Fruit fly (Drosophila melanogaster) whole organism, embryonic: Measurements from ENCODE around the gene Hacd1.
A peak's percentile ranks its signal among the peaks of the same experiment; 100 is the strongest.

Source experiments
- B-H1 ChIP-seq: fragments of 200-800 bp; sonication (Bioruptor generic); IDR thresholded peaks from 3 replicates; pipeline ENCODE4 v1.3.6; 2022; ENCODE audit warnings: missing biosample characterization, missing genetic modification characterization
- CG1024 ChIP-seq: fragments of 200-800 bp; sonication (Bioruptor generic); IDR thresholded peaks from 2 replicates; pipeline ENCODE4 v1.3.6; 2022; ENCODE audit warnings: missing biosample characterization, missing genetic modification characterization
- CG10979 ChIP-seq: fragments of 200-800 bp; sonication (Bioruptor generic); optimal IDR thresholded peaks from 2 replicates; lab custom pipeline; 2018; ENCODE audit warnings: missing biosample characterization, mild to moderate bottlenecking, missing genetic modification characterization, moderate library complexity
- CG11398 ChIP-seq: fragments of 200-800 bp; sonication (Bioruptor generic); optimal IDR thresholded peaks from 2 replicates; lab custom pipeline; 2016; ENCODE audit warnings: missing biosample characterization, missing genetic modification characterization
- CG13624 ChIP-seq: fragments of 200-800 bp; sonication (Bioruptor generic); optimal IDR thresholded peaks from 2 replicates; lab custom pipeline; 2016; ENCODE audit warnings: missing biosample characterization, missing genetic modification characterization
- CG14014 ChIP-seq: fragments of 200-800 bp; sonication (Bioruptor generic); IDR thresholded peaks from 2 replicates; pipeline ENCODE4 v1.3.6; 2022; ENCODE audit warnings: missing biosample characterization, missing genetic modification characterization
- CG15479 ChIP-seq: fragments of 200-800 bp; sonication (Bioruptor generic); optimal IDR thresholded peaks from 3 replicates; lab custom pipeline; 2019; ENCODE audit warnings: missing biosample characterization, mild to moderate bottlenecking, missing genetic modification characterization, moderate library complexity
- CG1602 ChIP-seq: fragments of 200-800 bp; sonication (Bioruptor generic); optimal IDR thresholded peaks from 3 replicates; lab custom pipeline; 2016; ENCODE audit warnings: missing biosample characterization, missing genetic modification characterization
- CG1603 ChIP-seq: fragments of 200-800 bp; sonication (Bioruptor generic); optimal IDR thresholded peaks from 2 replicates; lab custom pipeline; 2019; ENCODE audit warnings: missing biosample characterization, mild to moderate bottlenecking, missing genetic modification characterization, moderate library complexity
- CG1832 ChIP-seq: fragments of 200-800 bp; sonication (Bioruptor generic); optimal IDR thresholded peaks from 2 replicates; lab custom pipeline; 2017; ENCODE audit warnings: missing biosample characterization, mild to moderate bottlenecking, missing genetic modification characterization, inconsistent platforms
- CG2712 ChIP-seq: fragments of 200-800 bp; optimal IDR thresholded peaks from 3 replicates; lab custom pipeline; 2019; ENCODE audit warnings: missing biosample characterization, mild to moderate bottlenecking, missing genetic modification characterization, moderate library complexity
- CG31365 ChIP-seq: fragments of 200-800 bp; sonication (Bioruptor generic); optimal IDR thresholded peaks from 2 replicates; lab custom pipeline; 2018; ENCODE audit warnings: missing biosample characterization, mild to moderate bottlenecking, missing genetic modification characterization
- CG31388 ChIP-seq: fragments of 200-800 bp; sonication (Bioruptor generic); optimal IDR thresholded peaks from 2 replicates; lab custom pipeline; 2016; ENCODE audit warnings: missing biosample characterization, missing genetic modification characterization
- CG32772 ChIP-seq: fragments of 200-800 bp; sonication (Bioruptor generic); IDR thresholded peaks from 2 replicates; pipeline ENCODE4 v1.3.6; 2022; ENCODE audit warnings: missing biosample characterization, missing genetic modification characterization
- CG33557 ChIP-seq: fragments of 200-800 bp; sonication (Bioruptor generic); optimal IDR thresholded peaks from 2 replicates; lab custom pipeline; 2019; ENCODE audit warnings: missing biosample characterization, mild to moderate bottlenecking, missing genetic modification characterization, moderate library complexity
- CG4328 ChIP-seq: fragments of 200-800 bp; sonication (Bioruptor generic); optimal IDR thresholded peaks from 3 replicates; lab custom pipeline; 2017; ENCODE audit warnings: missing biosample characterization, missing genetic modification reagents, missing genetic modification characterization
- CG7271 ChIP-seq: fragments of 200-800 bp; sonication (Bioruptor generic); optimal IDR thresholded peaks from 2 replicates; lab custom pipeline; 2018; ENCODE audit warnings: missing biosample characterization, mild to moderate bottlenecking, missing genetic modification characterization, moderate library complexity
- CG7987 ChIP-seq: fragments of 200-800 bp; sonication (Bioruptor generic); optimal IDR thresholded peaks from 2 replicates; lab custom pipeline; 2018; ENCODE audit warnings: missing biosample characterization, mild to moderate bottlenecking, missing genetic modification characterization, moderate library complexity
- CG8388 ChIP-seq: fragments of 200-800 bp; sonication (Bioruptor generic); optimal IDR thresholded peaks from 2 replicates; lab custom pipeline; 2019; ENCODE audit warnings: missing biosample characterization, mild to moderate bottlenecking, missing genetic modification characterization, moderate library complexity
- CG8924 ChIP-seq: fragments of 200-800 bp; optimal IDR thresholded peaks from 3 replicates; lab custom pipeline; 2019; ENCODE audit warnings: missing biosample characterization, mild to moderate bottlenecking, missing genetic modification characterization, moderate library complexity
- CG9437 ChIP-seq: fragments of 200-800 bp; sonication (Bioruptor generic); optimal IDR thresholded peaks from 2 replicates; lab custom pipeline; 2018; ENCODE audit warnings: missing biosample characterization, mild to moderate bottlenecking, missing genetic modification characterization
- CG9932 ChIP-seq: fragments of 200-800 bp; sonication (Bioruptor generic); IDR thresholded peaks from 2 replicates; pipeline ENCODE4 v1.3.6; 2022; ENCODE audit warnings: missing biosample characterization, missing genetic modification characterization
- ERR ChIP-seq: fragments of 200-800 bp; sonication (Bioruptor generic); optimal IDR thresholded peaks from 2 replicates; lab custom pipeline; 2016; ENCODE audit warnings: missing biosample characterization, missing genetic modification characterization
- Hey ChIP-seq: fragments of 200-800 bp; sonication (Bioruptor generic); optimal IDR thresholded peaks from 3 replicates; lab custom pipeline; 2018; ENCODE audit warnings: missing biosample characterization, mild to moderate bottlenecking, missing genetic modification characterization
- Lim3 ChIP-seq: fragments of 200-800 bp; sonication (Bioruptor generic); IDR thresholded peaks from 2 replicates; pipeline ENCODE4 v1.3.6; 2022; ENCODE audit warnings: missing biosample characterization, missing genetic modification characterization
- NfI ChIP-seq: fragments of 200-800 bp; sonication (Bioruptor generic); optimal IDR thresholded peaks from 3 replicates; lab custom pipeline; 2018; ENCODE audit warnings: missing biosample characterization, mild to moderate bottlenecking, missing genetic modification characterization, moderate library complexity
- Optix ChIP-seq: fragments of 200-800 bp; sonication (Bioruptor generic); IDR thresholded peaks from 3 replicates; pipeline ENCODE4 v1.3.6; 2022; ENCODE audit warnings: missing biosample characterization, missing genetic modification characterization
- Sin3A ChIP-seq: fragments of >200 bp; optimal IDR thresholded peaks from 2 replicates; lab custom pipeline; 2018
- Sox100B ChIP-seq: fragments of 200-800 bp; sonication (Bioruptor generic); optimal IDR thresholded peaks from 3 replicates; lab custom pipeline; 2018; ENCODE audit warnings: missing biosample characterization, mild to moderate bottlenecking, missing genetic modification characterization
- Spps ChIP-seq: fragments of 200-800 bp; sonication (Bioruptor generic); optimal IDR thresholded peaks from 2 replicates; lab custom pipeline; 2018; ENCODE audit warnings: missing biosample characterization, mild to moderate bottlenecking, missing genetic modification characterization
- ab ChIP-seq: fragments of 200-800 bp; sonication (Bioruptor generic); optimal IDR thresholded peaks from 2 replicates; lab custom pipeline; 2016; ENCODE audit warnings: missing biosample characterization, missing genetic modification characterization
- ara ChIP-seq: fragments of 200-800 bp; sonication (Bioruptor generic); IDR thresholded peaks from 2 replicates; pipeline ENCODE4 v1.3.6; 2022; ENCODE audit warnings: missing biosample characterization, missing genetic modification characterization
- ase ChIP-seq: fragments of 200-800 bp; sonication (Bioruptor generic); IDR thresholded peaks from 3 replicates; pipeline ENCODE4 v1.3.6; 2022; ENCODE audit warnings: missing biosample characterization, missing genetic modification characterization
- bsh ChIP-seq, 2 experiments: fragments of 200-800 bp; sonication (Bioruptor generic); optimal IDR thresholded peaks; 2 replicates each; lab custom pipeline; 2017 to 2018; ENCODE audit warnings: mild to moderate bottlenecking in 2 of 2, missing biosample characterization in 2 of 2, missing genetic modification characterization in 2 of 2, moderate library complexity in 1 of 2
- fd64A ChIP-seq: fragments of 200-800 bp; sonication (Bioruptor generic); optimal IDR thresholded peaks from 3 replicates; lab custom pipeline; 2018; ENCODE audit warnings: missing biosample characterization, mild to moderate bottlenecking, missing genetic modification characterization
- fru ChIP-seq: fragments of >200 bp; optimal IDR thresholded peaks from 2 replicates; lab custom pipeline; 2017
- gcm ChIP-seq: fragments of 200-800 bp; sonication (Bioruptor generic); optimal IDR thresholded peaks from 2 replicates; lab custom pipeline; 2019; ENCODE audit warnings: missing biosample characterization, mild to moderate bottlenecking, missing genetic modification characterization, moderate library complexity
- gfzf ChIP-seq: fragments of 200-800 bp; sonication (Bioruptor generic); optimal IDR thresholded peaks from 2 replicates; lab custom pipeline; 2016; ENCODE audit warnings: missing biosample characterization, mild to moderate bottlenecking, missing genetic modification characterization, moderate library complexity
- gsb ChIP-seq: fragments of 200-800 bp; sonication (Bioruptor generic); IDR thresholded peaks from 2 replicates; pipeline ENCODE4 v1.3.6; 2022; ENCODE audit warnings: missing biosample characterization, missing genetic modification characterization
- her ChIP-seq: fragments of 200-800 bp; sonication (Bioruptor generic); optimal IDR thresholded peaks from 2 replicates; lab custom pipeline; 2016; ENCODE audit warnings: missing biosample characterization, missing genetic modification characterization
- nerfin-1 ChIP-seq: fragments of 200-800 bp; sonication (Bioruptor generic); optimal IDR thresholded peaks from 3 replicates; lab custom pipeline; 2019; ENCODE audit warnings: missing biosample characterization, mild to moderate bottlenecking, missing genetic modification characterization, moderate library complexity
- row ChIP-seq: fragments of 200-800 bp; sonication (Bioruptor generic); IDR thresholded peaks from 3 replicates; pipeline ENCODE4 v1.3.6; 2022; ENCODE audit warnings: missing biosample characterization, missing genetic modification characterization
- sens ChIP-seq: fragments of 200-800 bp; sonication (Bioruptor generic); peaks from one replicate; lab custom pipeline; 2016; ENCODE audit warnings: missing biosample characterization, missing genetic modification characterization
- stc ChIP-seq: fragments of 200-800 bp; sonication (Bioruptor generic); IDR thresholded peaks from 2 replicates; pipeline ENCODE4 v1.3.6; 2022; ENCODE audit warnings: missing biosample characterization, missing genetic modification characterization
- tin ChIP-seq: fragments of 200-800 bp; sonication (Bioruptor generic); optimal IDR thresholded peaks from 3 replicates; lab custom pipeline; 2016; ENCODE audit warnings: missing biosample characterization, missing genetic modification characterization
- usp ChIP-seq: fragments of >200 bp; optimal IDR thresholded peaks from 2 replicates; lab custom pipeline; 2017; ENCODE audit warnings: missing biosample characterization, missing genetic modification characterization
- wek ChIP-seq: fragments of 200-800 bp; sonication (Bioruptor generic); optimal IDR thresholded peaks from 3 replicates; lab custom pipeline; 2018; ENCODE audit warnings: missing biosample characterization, mild to moderate bottlenecking, missing genetic modification characterization, moderate library complexity
- yki ChIP-seq: fragments of >200 bp; optimal IDR thresholded peaks from 3 replicates; lab custom pipeline; 2018
- zen ChIP-seq: fragments of 200-800 bp; sonication (Bioruptor generic); optimal IDR thresholded peaks from 3 replicates; lab custom pipeline; 2018; ENCODE audit warnings: missing biosample characterization, mild to moderate bottlenecking, missing genetic modification characterization, moderate library complexity
- zfh2 ChIP-seq: fragments of 200-800 bp; sonication (Bioruptor generic); optimal IDR thresholded peaks from 2 replicates; lab custom pipeline; 2016; ENCODE audit warnings: missing biosample characterization, missing genetic modification characterization

The Hacd1 gene

DNA sequence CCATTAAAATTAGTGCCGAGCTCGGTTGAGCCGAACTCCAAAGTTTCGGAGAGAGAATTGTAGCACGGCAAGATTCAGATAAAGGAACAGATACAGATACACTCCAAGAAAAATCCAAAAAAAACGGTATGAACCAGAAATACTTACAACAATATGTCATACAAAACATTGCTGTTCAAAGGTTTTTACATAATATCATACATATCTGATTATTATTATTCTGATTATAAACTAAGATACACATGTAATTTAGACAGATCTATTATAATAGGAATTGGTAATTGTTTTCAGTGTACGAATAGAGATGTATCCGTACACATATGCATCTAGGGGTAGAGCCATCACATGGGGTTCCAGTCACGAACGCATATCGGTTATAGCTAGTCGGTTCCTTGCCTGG, 22.0 kb downstream of the Hacd1 start (continued):
- TF ChIP-seq CG32772 (GFP tag; lab: Robert Waterston, UW) (no peak), Sin3A (lab: Kevin White, UChicago) (no peak), stc (no peak), ase (GFP tag; lab: Robert Waterston, UW) (no peak), CG8924 (tag; lab: Kevin White, UChicago) (peak; percentile 3), Optix (GFP tag; lab: Robert Waterston, UW) (no peak), CG1603 (tag; lab: Kevin White, UChicago) (peak; percentile 29), CG7271 (tag; lab: Kevin White, UChicago) (no peak), NfI (GFP tag; lab: Kevin White, UChicago) (no peak), CG7987 (GFP tag; lab: Kevin White, UChicago) (no peak), Sox100B (GFP tag; lab: Kevin White, UChicago) (no peak), her (GFP tag; lab: Kevin White, UChicago) (no peak), CG31388 (GFP tag; lab: Kevin White, UChicago) (no peak), CG10979 (tag; lab: Kevin White, UChicago) (peak; percentile 17), ERR (GFP tag; lab: Kevin White, UChicago) (no peak), CG8388 (GFP tag; lab: Kevin White, UChicago) (peak; percentile 27), CG1602 (GFP tag; lab: Kevin White, UChicago) (no peak), CG4328 (GFP tag; lab: Kevin White, UChicago) (no peak), fd64A (no peak), CG2712 (tag; lab: Kevin White, UChicago) (peak; percentile 59), fru (lab: Kevin White, UChicago) (no peak)

DNA sequence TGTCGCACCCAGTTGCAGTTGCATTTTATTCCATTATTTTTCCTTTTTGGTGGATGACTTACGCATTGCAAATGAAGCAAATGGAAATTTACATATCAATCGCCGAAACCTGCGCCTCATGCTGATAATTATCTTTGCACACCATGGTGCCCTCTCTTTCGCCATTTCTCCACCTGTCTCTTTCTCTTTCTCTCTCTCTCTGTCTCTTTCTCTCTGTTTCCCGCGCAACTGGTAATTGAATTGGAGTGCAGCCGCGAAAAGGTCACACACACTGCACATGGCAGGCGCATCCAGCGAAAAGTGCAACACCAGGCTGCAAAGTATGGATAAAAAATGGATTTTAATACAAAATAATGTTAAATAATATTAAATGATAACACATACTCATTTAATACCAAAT, 24.3 kb downstream of the Hacd1 start:
- no peak for TF ChIP-seq Hey
- TF ChIP-seq CG14014 (GFP tag; lab: Robert Waterston, UW), result no peak
- TF ChIP-seq CG15479 (GFP tag; lab: Kevin White, UChicago), result peak; percentile 28
- TF ChIP-seq sens (GFP tag; lab: Kevin White, UChicago), result peak; percentile 75
- TF ChIP-seq Optix (GFP tag; lab: Robert Waterston, UW), result no peak
- TF ChIP-seq CG1832, result peak; percentile 7
- TF ChIP-seq gfzf (GFP tag; lab: Kevin White, UChicago), result no peak
- TF ChIP-seq zen, result peak; percentile 53
- TF ChIP-seq CG33557 (GFP tag; lab: Kevin White, UChicago), result no peak
- TF ChIP-seq zfh2 (GFP tag; lab: Kevin White, UChicago), result no peak
- TF ChIP-seq CG9932 (GFP tag; lab: Robert Waterston, UW), result no peak
- no peak for TF ChIP-seq CG31365

dm6 chr2L:11976955-11977354, 25.1 kb downstream of the Hacd1 start:
- TF ChIP-seq CG13624 (GFP tag; lab: Kevin White, UChicago) (no peak), ab (GFP tag; lab: Kevin White, UChicago) (no peak), tin (GFP tag; lab: Kevin White, UChicago) (no peak), gcm (GFP tag; lab: Kevin White, UChicago) (no peak), CG1024 (GFP tag; lab: Robert Waterston, UW) (no peak), row (GFP tag; lab: Robert Waterston, UW) (no peak), gsb (GFP tag; lab: Robert Waterston, UW) (no peak), B-H1 (no peak), bsh (GFP tag; optimal IDR thresholded peaks at IDR 0.05; lab: Kevin White, UChicago) (no peak), Spps (no peak), wek (no peak), Lim3 (GFP tag; lab: Robert Waterston, UW) (no peak), yki (no peak), nerfin-1 (tag; lab: Kevin White, UChicago) (no peak), CG9437 (no peak), usp (GFP tag; lab: Kevin White, UChicago) (no peak), CG11398 (GFP tag; lab: Kevin White, UChicago) (no peak), ara (GFP tag; lab: Robert Waterston, UW) (no peak)
